Worm (Caenorhabditis elegans) whole organism, L4/young adult: ENCODE data around the gene F13H10.3.

Source experiments
- W03F9.2 ChIP-seq: fragments of 150-350 bp; optimal IDR thresholded peaks from 2 replicates; lab custom pipeline; 2014; ENCODE audit warnings: missing biosample characterization, missing genetic modification characterization
- dao-5 ChIP-seq: sonication (generic microtip); optimal IDR thresholded peaks from 2 replicates; lab custom pipeline; 2016; ENCODE audit warnings: missing genotype, missing genetic modification characterization, moderate library complexity, missing compliant biosample characterization
- him-1 ChIP-seq: sonication (generic microtip); optimal IDR thresholded peaks from 2 replicates; lab custom pipeline; 2016; ENCODE audit warnings: missing genotype, missing genetic modification reagents, missing genetic modification characterization, missing compliant biosample characterization

DNA sequence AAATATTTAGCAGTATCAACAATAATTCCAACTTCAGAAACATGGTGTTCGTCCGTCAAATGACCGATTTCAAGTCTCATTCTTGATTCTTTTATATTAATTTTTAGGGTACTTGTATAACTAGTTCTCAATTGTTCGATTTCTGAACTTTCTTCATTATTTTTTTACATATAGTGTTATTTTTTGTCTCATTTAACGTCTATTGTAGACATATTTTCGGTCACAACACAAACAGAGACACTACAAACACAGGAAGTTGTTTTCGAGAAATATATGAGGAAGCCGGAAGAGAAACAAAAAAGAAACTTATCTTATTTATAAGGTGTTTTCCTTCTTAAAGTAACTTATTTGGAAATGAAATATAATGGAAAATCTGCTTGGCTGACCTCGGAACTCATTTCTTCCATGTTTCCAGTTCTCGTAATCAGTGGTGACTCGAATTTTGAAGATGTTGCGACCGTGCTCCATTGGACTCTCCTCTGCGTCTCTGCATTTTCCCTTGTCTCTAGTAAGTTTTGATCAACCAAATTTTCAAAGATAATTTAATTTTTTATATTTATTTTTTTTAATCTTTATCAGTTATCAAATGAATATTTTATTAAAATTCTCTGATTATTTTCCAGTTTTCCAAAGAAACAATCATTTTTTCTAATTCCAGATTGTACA lies 38.0 kb upstream of the F13H10.3 start, which contains the start of the genes F36H1.12 and lin-3:
- TF ChIP-seq him-1 (tag; lab: Kevin White, UChicago), result no peak
- no peak for TF ChIP-seq dao-5 (tag; lab: Kevin White, UChicago)
- no peak for TF ChIP-seq W03F9.2 (tag; lab: Kevin White, UChicago)
